Fruit fly (Drosophila melanogaster): ENCODE data around the gene CG4367.

CG4367 gene

DNA sequence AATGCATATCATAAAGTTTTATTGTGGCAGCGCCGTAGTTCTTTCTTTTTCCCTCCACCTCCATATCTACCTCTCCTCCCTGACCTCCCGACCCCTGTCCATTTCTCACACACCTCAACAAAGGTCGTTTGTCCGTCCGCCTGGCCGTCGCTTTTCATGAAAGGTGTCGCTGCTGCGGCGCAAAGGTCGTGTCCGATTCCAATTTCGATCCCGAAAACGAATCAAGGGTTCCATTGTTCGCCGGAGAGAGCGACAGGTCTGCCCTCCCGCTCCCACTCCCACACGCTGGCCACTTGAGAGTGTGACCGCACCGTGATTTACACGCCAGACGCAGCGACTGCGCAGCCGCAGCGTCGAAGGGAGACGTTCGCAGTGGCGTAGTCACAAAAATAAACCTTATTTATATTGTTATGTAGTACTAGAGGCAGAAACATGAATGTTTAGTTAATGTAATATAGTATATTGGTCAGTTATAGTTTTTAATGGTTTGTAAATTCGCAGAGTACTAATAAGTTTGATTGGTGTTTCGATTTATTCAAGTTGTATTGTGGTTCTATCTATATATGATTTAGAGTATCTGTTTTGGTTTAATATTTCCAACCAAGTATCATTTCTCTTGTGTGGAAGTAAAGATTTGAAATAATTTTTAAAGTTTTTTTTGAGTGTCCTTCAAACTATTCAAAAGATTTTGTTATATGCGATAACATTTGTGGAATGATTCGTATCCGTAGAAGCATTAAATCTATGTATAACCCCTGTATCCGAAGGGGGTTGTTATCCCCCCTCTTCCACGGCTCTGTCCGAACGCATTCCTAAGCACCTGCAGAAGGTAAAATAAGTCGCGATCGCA, 12.5 kb downstream of the CG4367 start (continued):
- TF ChIP-seq Hand (GFP tag; optimal IDR thresholded peaks at IDR 0.05) (no peak), kay (GFP tag; optimal IDR thresholded peaks at IDR 0.05) (no peak), Dref (GFP tag; IDR thresholded peaks at IDR 0.05) (no peak), gcm2 (GFP tag; optimal IDR thresholded peaks at IDR 0.05) (no peak), sens (GFP tag) (peak; percentile 95), Trl (optimal IDR thresholded peaks at IDR 0.05) (peak in 1 of 2 experiments; percentile 25), Trl (GFP tag; optimal IDR thresholded peaks at IDR 0.05) (no peak), Elba2 (GFP tag; optimal IDR thresholded peaks at IDR 0.05) (peak; percentile 50), disco-r (GFP tag; optimal IDR thresholded peaks at IDR 0.05) (no peak), CG17328 (GFP tag; IDR thresholded peaks at IDR 0.05) (no peak), CG6654 (GFP tag; optimal IDR thresholded peaks at IDR 0.05) (no peak), ATbp (GFP tag; optimal IDR thresholded peaks at IDR 0.05) (peak; percentile 31), maf-S (GFP tag; optimal IDR thresholded peaks at IDR 0.05) (no peak), shn (GFP tag; optimal IDR thresholded peaks at IDR 0.05) (peak; percentile 45), ken (GFP tag; IDR thresholded peaks at IDR 0.05) (peak; percentile 41; the same call in 1 of the 3 replicates), CG5245 (GFP tag; optimal IDR thresholded peaks at IDR 0.05) (peak; percentile 27), Poxn (GFP tag; IDR thresholded peaks at IDR 0.05) (no peak), CG8281 (tag; optimal IDR thresholded peaks at IDR 0.05) (no peak), D19A (tag; optimal IDR thresholded peaks at IDR 0.05) (peak; percentile 63), Rx (GFP tag; IDR thresholded peaks at IDR 0.05) (no peak), CG17385 (GFP tag; optimal IDR thresholded peaks at IDR 0.05) (no peak), CG12299 (tag; optimal IDR thresholded peaks at IDR 0.05) (no peak), CG16863 (GFP tag; optimal IDR thresholded peaks at IDR 0.05) (peak; percentile 68), CG3995 (GFP tag; optimal IDR thresholded peaks at IDR 0.05) (no peak), Antp (GFP tag; optimal IDR thresholded peaks at IDR 0.05) (peak; percentile 58), CG31224 (GFP tag; IDR thresholded peaks at IDR 0.05) (0 out of 2 replicates have a peak, but pooled peaks have one; percentile 6), CG8089 (GFP tag; optimal IDR thresholded peaks at IDR 0.05) (no peak), lbe (GFP tag; optimal IDR thresholded peaks at IDR 0.05) (no peak), CG8478 (optimal IDR thresholded peaks at IDR 0.05) (no peak), Neu2 (GFP tag; optimal IDR thresholded peaks at IDR 0.05; ENCODE audit: borderline replicate concordance) (no peak), sqz (GFP tag; optimal IDR thresholded peaks at IDR 0.05) (no peak), CG18476 (GFP tag; optimal IDR thresholded peaks at IDR 0.05) (peak; percentile 55), slp2 (GFP tag; optimal IDR thresholded peaks at IDR 0.05) (peak; percentile 34), Ravus (GFP tag; IDR thresholded peaks at IDR 0.05) (no peak), CG14014 (GFP tag; IDR thresholded peaks at IDR 0.05) (no peak), fd102C (GFP tag; optimal IDR thresholded peaks at IDR 0.05) (no peak), CG9727 (GFP tag; optimal IDR thresholded peaks at IDR 0.05) (peak; percentile 88), Atf-2 (GFP tag; optimal IDR thresholded peaks at IDR 0.05) (peak; percentile 70), Ptx1 (GFP tag; IDR thresholded peaks at IDR 0.05) (no peak; the same call in 1 of the 2 replicates), Sox102F (GFP tag; optimal IDR thresholded peaks at IDR 0.05) (no peak), dati (GFP tag; IDR thresholded peaks at IDR 0.05) (no peak), D19B (GFP tag; optimal IDR thresholded peaks at IDR 0.05) (no peak), sima (GFP tag; optimal IDR thresholded peaks at IDR 0.05) (no peak), CG16813 (GFP tag; IDR thresholded peaks at IDR 0.05; ENCODE audit: partially characterized antibody) (no peak), CG6254 (GFP tag; optimal IDR thresholded peaks at IDR 0.05) (no peak), lov (optimal IDR thresholded peaks at IDR 0.05) (no peak), lov (GFP tag; IDR thresholded peaks at IDR 0.05) (no peak), abd-A (tag; optimal IDR thresholded peaks at IDR 0.05) (no peak), Camta (GFP tag; optimal IDR thresholded peaks at IDR 0.05) (peak; percentile 32), CG3847 (GFP tag; IDR thresholded peaks at IDR 0.05) (no peak), Kr (GFP tag; optimal IDR thresholded peaks at IDR 0.05) (peak; percentile 45)
